Fruit fly (Drosophila melanogaster) whole organism, embryonic: ENCODE data around the gene Sry-alpha.

Source experiments
- Awh ChIP-seq: fragments of 200-800 bp; sonication (Bioruptor generic); IDR thresholded peaks from 2 replicates; pipeline ENCODE4, ENCODE4 v1.3.6; 2022; ENCODE audit warnings: missing biosample characterization, missing genetic modification characterization
- C15 ChIP-seq: fragments of 200-800 bp; sonication (Bioruptor generic); IDR thresholded peaks from 3 replicates; pipeline ENCODE4 v1.3.6; 2022; ENCODE audit warnings: missing biosample characterization, missing genetic modification characterization
- CG10654 ChIP-seq: fragments of 200-800 bp; sonication (Bioruptor generic); optimal IDR thresholded peaks from 2 replicates; lab custom pipeline; 2016; ENCODE audit warnings: missing biosample characterization, missing genetic modification characterization
- CG10959 ChIP-seq: fragments of 200-800 bp; sonication (Bioruptor generic); IDR thresholded peaks from 2 replicates; pipeline ENCODE4 v1.3.6; 2022; ENCODE audit warnings: missing biosample characterization, missing genetic modification characterization
- CG14710 ChIP-seq: fragments of 200-800 bp; sonication (Bioruptor generic); optimal IDR thresholded peaks from 3 replicates; lab custom pipeline; 2019; ENCODE audit warnings: missing biosample characterization, mild to moderate bottlenecking, missing genetic modification characterization, moderate library complexity
- CG15479 ChIP-seq: fragments of 200-800 bp; sonication (Bioruptor generic); optimal IDR thresholded peaks from 3 replicates; lab custom pipeline; 2019; ENCODE audit warnings: missing biosample characterization, mild to moderate bottlenecking, missing genetic modification characterization, moderate library complexity
- CG1603 ChIP-seq: fragments of 200-800 bp; sonication (Bioruptor generic); optimal IDR thresholded peaks from 2 replicates; lab custom pipeline; 2019; ENCODE audit warnings: missing biosample characterization, mild to moderate bottlenecking, missing genetic modification characterization, moderate library complexity
- CG16813 ChIP-seq: fragments of 200-800 bp; sonication (Bioruptor generic); IDR thresholded peaks from 3 replicates; pipeline ENCODE4 v1.3.6; 2022; ENCODE audit warnings: missing biosample characterization, missing genetic modification characterization; ENCODE audit not compliant: partially characterized antibody
- CG17328 ChIP-seq: fragments of 200-800 bp; sonication (Bioruptor generic); IDR thresholded peaks from 2 replicates; pipeline ENCODE4 v1.3.6; 2022; ENCODE audit warnings: missing biosample characterization, missing genetic modification characterization
- CG17829 ChIP-seq: fragments of 200-800 bp; optimal IDR thresholded peaks from 2 replicates; lab custom pipeline; 2019; ENCODE audit warnings: missing biosample characterization, mild to moderate bottlenecking, missing genetic modification characterization, moderate library complexity
- CG2116 ChIP-seq: fragments of 200-800 bp; sonication (Bioruptor generic); optimal IDR thresholded peaks from 3 replicates; lab custom pipeline; 2018; ENCODE audit warnings: missing biosample characterization, mild to moderate bottlenecking, missing genetic modification characterization
- CG2712 ChIP-seq: fragments of 200-800 bp; optimal IDR thresholded peaks from 3 replicates; lab custom pipeline; 2019; ENCODE audit warnings: missing biosample characterization, mild to moderate bottlenecking, missing genetic modification characterization, moderate library complexity
- CG30403 ChIP-seq: fragments of 200-800 bp; sonication (Bioruptor generic); optimal IDR thresholded peaks from 3 replicates; lab custom pipeline; 2016; ENCODE audit warnings: missing biosample characterization, missing genetic modification characterization
- CG6683 ChIP-seq: fragments of 200-800 bp; sonication (Bioruptor generic); optimal IDR thresholded peaks from 2 replicates; lab custom pipeline; 2017; ENCODE audit warnings: missing biosample characterization, mild to moderate bottlenecking, missing genetic modification characterization, missing genetic modification reagents
- CG8944 ChIP-seq: fragments of 200-800 bp; sonication (Bioruptor generic); optimal IDR thresholded peaks from 3 replicates; lab custom pipeline; 2016; ENCODE audit warnings: missing biosample characterization, missing genetic modification characterization
- CG9215 ChIP-seq: fragments of 200-800 bp; sonication (Bioruptor generic); IDR thresholded peaks from 2 replicates; pipeline ENCODE4 v1.3.6; 2022; ENCODE audit warnings: missing biosample characterization, missing genetic modification characterization
- CG9727 ChIP-seq: fragments of 200-800 bp; sonication (Bioruptor generic); optimal IDR thresholded peaks from 3 replicates; lab custom pipeline; 2017; ENCODE audit warnings: missing biosample characterization, mild to moderate bottlenecking, missing genetic modification characterization
- D ChIP-seq, 2 experiments: fragments of 200-800 bp in 1 of 2; fragments of >200 bp in 1 of 2; sonication (Bioruptor generic) in 1 of 2; optimal IDR thresholded peaks; 2 replicates in 1 of 2; 3 replicates in 1 of 2; lab custom pipeline; 2017; ENCODE audit warnings: mild to moderate bottlenecking in 1 of 2, missing biosample characterization in 1 of 2, missing genetic modification characterization in 1 of 2, missing genetic modification reagents in 1 of 2
- E2f1 ChIP-seq: fragments of 200-800 bp; sonication (Bioruptor generic); IDR thresholded peaks from 2 replicates; pipeline ENCODE4 v1.3.6; 2022; ENCODE audit warnings: missing biosample characterization, missing genetic modification characterization
- ERR ChIP-seq: fragments of 200-800 bp; sonication (Bioruptor generic); optimal IDR thresholded peaks from 2 replicates; lab custom pipeline; 2016; ENCODE audit warnings: missing biosample characterization, missing genetic modification characterization
- Ets65A ChIP-seq: fragments of 200-800 bp; sonication (Bioruptor generic); peaks from one replicate; lab custom pipeline; 2016; ENCODE audit warnings: missing biosample characterization, missing genetic modification characterization
- Med ChIP-seq: fragments of 200-800 bp; sonication (Bioruptor generic); peaks from one replicate; lab custom pipeline; 2016; ENCODE audit warnings: missing biosample characterization, missing genetic modification characterization, mild to moderate bottlenecking, inconsistent platforms, moderate library complexity
- Opbp ChIP-seq: fragments of 200-800 bp; sonication (Bioruptor generic); IDR thresholded peaks from 3 replicates; pipeline ENCODE4 v1.3.6; 2022; ENCODE audit warnings: missing biosample characterization, missing genetic modification characterization; ENCODE audit not compliant: partially characterized antibody
- Ptx1 ChIP-seq: fragments of 200-800 bp; sonication (Bioruptor generic); IDR thresholded peaks from 2 replicates; pipeline ENCODE4 v1.3.6; 2022; ENCODE audit warnings: missing biosample characterization, missing genetic modification characterization
- Sox102F ChIP-seq: fragments of 200-800 bp; sonication (Bioruptor generic); optimal IDR thresholded peaks from 2 replicates; lab custom pipeline; 2018; ENCODE audit warnings: missing biosample characterization, mild to moderate bottlenecking, missing genetic modification characterization, moderate library complexity
- Sry-β ChIP-seq: fragments of 200-800 bp; sonication (Bioruptor generic); optimal IDR thresholded peaks from 2 replicates; lab custom pipeline; 2018; ENCODE audit warnings: missing biosample characterization, mild to moderate bottlenecking, missing genetic modification characterization, moderate library complexity
- Sry-δ ChIP-seq: fragments of 200-800 bp; sonication (Bioruptor generic); optimal IDR thresholded peaks from 2 replicates; lab custom pipeline; 2016; ENCODE audit warnings: missing biosample characterization, missing genetic modification characterization
- TFAM ChIP-seq: fragments of 200-800 bp; sonication (Bioruptor generic); optimal IDR thresholded peaks from 2 replicates; lab custom pipeline; 2017; ENCODE audit warnings: missing biosample characterization, missing genetic modification characterization, inconsistent platforms
- ara ChIP-seq: fragments of 200-800 bp; sonication (Bioruptor generic); IDR thresholded peaks from 2 replicates; pipeline ENCODE4 v1.3.6; 2022; ENCODE audit warnings: missing biosample characterization, missing genetic modification characterization
- ase ChIP-seq: fragments of 200-800 bp; sonication (Bioruptor generic); IDR thresholded peaks from 3 replicates; pipeline ENCODE4 v1.3.6; 2022; ENCODE audit warnings: missing biosample characterization, missing genetic modification characterization
- az2 ChIP-seq: fragments of 200-800 bp; sonication (Bioruptor generic); optimal IDR thresholded peaks from 3 replicates; lab custom pipeline; 2016; ENCODE audit warnings: missing biosample characterization, missing genetic modification characterization
- chif ChIP-seq, 2 experiments: fragments of 200-800 bp; sonication (Bioruptor generic); optimal IDR thresholded peaks; 3 replicates each; lab custom pipeline; 2016; ENCODE audit warnings: missing biosample characterization in 2 of 2, missing genetic modification characterization in 2 of 2
- chn ChIP-seq: fragments of 200-800 bp; sonication (Bioruptor generic); optimal IDR thresholded peaks from 2 replicates; lab custom pipeline; 2016; ENCODE audit warnings: missing biosample characterization, missing genetic modification characterization
- ci ChIP-seq: fragments of 200-800 bp; sonication (Bioruptor generic); IDR thresholded peaks from 3 replicates; pipeline ENCODE4 v1.3.6; 2022; ENCODE audit warnings: missing biosample characterization, missing genetic modification characterization
- dysf ChIP-seq: fragments of 200-800 bp; sonication (Bioruptor generic); IDR thresholded peaks from 3 replicates; pipeline ENCODE4 v1.3.6; 2022; ENCODE audit warnings: missing biosample characterization, missing genetic modification characterization
- esg ChIP-seq: fragments of 200-800 bp; sonication (Bioruptor generic); conservative IDR thresholded peaks from 2 replicates; pipeline ENCODE4 v1.3.6; 2022; ENCODE audit warnings: missing biosample characterization, missing genetic modification characterization
- fd96Cb ChIP-seq: fragments of 200-800 bp; sonication (Bioruptor generic); optimal IDR thresholded peaks from 2 replicates; lab custom pipeline; 2018; ENCODE audit warnings: missing biosample characterization, mild to moderate bottlenecking, missing genetic modification characterization, moderate library complexity
- gcm ChIP-seq: fragments of 200-800 bp; sonication (Bioruptor generic); optimal IDR thresholded peaks from 2 replicates; lab custom pipeline; 2019; ENCODE audit warnings: missing biosample characterization, mild to moderate bottlenecking, missing genetic modification characterization, moderate library complexity
- gem ChIP-seq: fragments of 200-800 bp; sonication (Bioruptor generic); optimal IDR thresholded peaks from 2 replicates; lab custom pipeline; 2019; ENCODE audit warnings: missing biosample characterization, mild to moderate bottlenecking, missing genetic modification characterization, moderate library complexity
- gfzf ChIP-seq: fragments of 200-800 bp; sonication (Bioruptor generic); optimal IDR thresholded peaks from 2 replicates; lab custom pipeline; 2016; ENCODE audit warnings: missing biosample characterization, mild to moderate bottlenecking, missing genetic modification characterization, moderate library complexity
- hth ChIP-seq: fragments of >200 bp; optimal IDR thresholded peaks from 2 replicates; lab custom pipeline; 2017; ENCODE audit warnings: inconsistent platforms
- lilli ChIP-seq: fragments of 200-800 bp; sonication (Bioruptor generic); optimal IDR thresholded peaks from 3 replicates; lab custom pipeline; 2016; ENCODE audit warnings: missing biosample characterization, missing genetic modification characterization
- lov ChIP-seq, 2 experiments: fragments of 200-800 bp in 1 of 2; fragments of >200 bp in 1 of 2; sonication (Bioruptor generic) in 1 of 2; IDR thresholded peaks in 1 of 2; optimal IDR thresholded peaks in 1 of 2; 2 replicates in 1 of 2; 3 replicates in 1 of 2; pipeline versions ENCODE4 v1.3.6 to Lab custom; 2017 to 2022; ENCODE audit warnings: missing biosample characterization in 1 of 2, missing genetic modification characterization in 1 of 2
- luna ChIP-seq: fragments of 200-800 bp; sonication (Bioruptor generic); optimal IDR thresholded peaks from 2 replicates; lab custom pipeline; 2016; ENCODE audit warnings: missing biosample characterization, missing genetic modification characterization
- maf-S ChIP-seq: fragments of 200-800 bp; sonication (Bioruptor generic); optimal IDR thresholded peaks from 2 replicates; lab custom pipeline; 2016; ENCODE audit warnings: missing biosample characterization, missing genetic modification characterization
- pnt ChIP-seq: fragments of 200-800 bp; sonication (Bioruptor generic); optimal IDR thresholded peaks from 3 replicates; lab custom pipeline; 2016; ENCODE audit warnings: missing biosample characterization, missing genetic modification characterization
- tin ChIP-seq: fragments of 200-800 bp; sonication (Bioruptor generic); optimal IDR thresholded peaks from 3 replicates; lab custom pipeline; 2016; ENCODE audit warnings: missing biosample characterization, missing genetic modification characterization
- tx ChIP-seq: fragments of 200-800 bp; sonication (Bioruptor generic); optimal IDR thresholded peaks from 2 replicates; lab custom pipeline; 2016; ENCODE audit warnings: missing biosample characterization, missing genetic modification characterization
- zen2 ChIP-seq: fragments of 200-800 bp; sonication (Bioruptor generic); IDR thresholded peaks from 3 replicates; pipeline ENCODE4 v1.3.6; 2022; ENCODE audit warnings: missing biosample characterization, missing genetic modification characterization; ENCODE audit not compliant: partially characterized antibody
- zfh1 ChIP-seq: fragments of 200-800 bp; sonication (Bioruptor generic); IDR thresholded peaks from 3 replicates; pipeline ENCODE4 v1.3.6; 2022; ENCODE audit warnings: missing biosample characterization, missing genetic modification characterization

Gene Sry-alpha

DNA sequence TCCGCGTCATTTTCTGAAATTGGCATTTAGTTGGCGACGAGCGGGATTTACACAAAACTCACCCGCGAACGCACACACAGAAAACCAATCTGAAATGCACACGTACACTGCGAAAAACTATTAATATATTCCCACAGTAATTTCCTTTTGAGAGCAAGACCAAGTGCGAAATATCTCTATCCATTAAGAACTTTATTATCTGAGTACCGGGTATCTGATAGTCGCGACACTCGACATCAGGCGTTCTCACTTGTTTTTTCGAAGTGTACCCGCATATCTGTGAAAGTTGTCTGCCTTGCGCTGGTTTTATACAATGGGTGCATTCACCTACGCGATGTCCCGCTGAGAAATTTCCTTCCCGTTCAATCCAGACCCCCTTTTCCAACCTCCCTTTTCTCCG, 36.6 kb downstream of the Sry-alpha start (continued):
- TF ChIP-seq D (optimal IDR thresholded peaks at IDR 0.05; lab: Kevin White, UChicago) (no peak), D (GFP tag; optimal IDR thresholded peaks at IDR 0.05; lab: Kevin White, UChicago) (peak; percentile 8), CG10654 (no peak), Med (peak; percentile 63), CG15479 (GFP tag; lab: Kevin White, UChicago) (no peak), CG16813 (GFP tag; lab: Robert Waterston, UW) (peak; percentile 41; the same call in 1 of the 3 replicates), Sry-β (GFP tag; lab: Kevin White, UChicago) (no peak), CG17328 (GFP tag; lab: Robert Waterston, UW) (0 out of 2 replicates have a peak, but pooled peaks have one; percentile 9), CG1603 (tag; lab: Kevin White, UChicago) (peak; percentile 57), CG9727 (peak; percentile 1), lilli (GFP tag; lab: Kevin White, UChicago) (no peak), CG30403 (no peak), TFAM (GFP tag; lab: Kevin White, UChicago) (no peak), CG10959 (GFP tag; lab: Robert Waterston, UW) (no peak), ERR (no peak), dysf (GFP tag; lab: Robert Waterston, UW) (0 out of 3 replicates have a peak, but pooled peaks have one; percentile 13), C15 (GFP tag; lab: Robert Waterston, UW) (no peak), CG9215 (GFP tag; lab: Robert Waterston, UW) (no peak), fd96Cb (tag; lab: Kevin White, UChicago) (peak; percentile 22), Sry-δ (no peak), Ptx1 (GFP tag; lab: Robert Waterston, UW) (0 out of 2 replicates have a peak, but pooled peaks have one; percentile 14), lov (optimal IDR thresholded peaks at IDR 0.05; lab: Kevin White, UChicago) (no peak), lov (GFP tag; IDR thresholded peaks at IDR 0.05; lab: Robert Waterston, UW) (no peak), Awh (GFP tag; lab: Robert Waterston, UW) (no peak), zen2 (GFP tag; lab: Robert Waterston, UW) (no peak), gcm (peak; percentile 88), Opbp (GFP tag; lab: Robert Waterston, UW) (no peak), ase (GFP tag; lab: Robert Waterston, UW) (0 out of 3 replicates have a peak, but pooled peaks have one; percentile 10), az2 (GFP tag; lab: Kevin White, UChicago) (peak; percentile 26), CG8944 (GFP tag; lab: Kevin White, UChicago) (no peak), pnt (peak; percentile 17), chn (GFP tag; lab: Kevin White, UChicago) (peak; percentile 8), zfh1 (0 out of 3 replicates have a peak, but pooled peaks have one; percentile 37), E2f1 (GFP tag; lab: Robert Waterston, UW) (no peak), hth (no peak), maf-S (GFP tag; lab: Kevin White, UChicago) (no peak), gfzf (no peak), ci (GFP tag; lab: Robert Waterston, UW) (peak; percentile 22; the same call in 1 of the 3 replicates), CG2712 (tag; lab: Kevin White, UChicago) (peak; percentile 31), luna (GFP tag; lab: Kevin White, UChicago) (no peak), tin (GFP tag; lab: Kevin White, UChicago) (peak; percentile 13), gem (tag; lab: Kevin White, UChicago) (peak; percentile 49), CG17829 (tag; lab: Kevin White, UChicago) (peak; percentile 6), CG2116 (GFP tag; lab: Kevin White, UChicago) (no peak), CG14710 (tag; lab: Kevin White, UChicago) (peak; percentile 5), Sox102F (peak; percentile 41), CG6683 (GFP tag; lab: Kevin White, UChicago) (no peak), ara (GFP tag; lab: Robert Waterston, UW) (no peak), chif (GFP tag; optimal IDR thresholded peaks at IDR 0.05; lab: Kevin White, UChicago) (peak in 1 of 2 experiments; percentile 41), tx (GFP tag; lab: Kevin White, UChicago) (peak; percentile 29), esg (GFP tag; lab: Robert Waterston, UW) (no peak), Ets65A (GFP tag; lab: Kevin White, UChicago) (peak; percentile 60)
